Fruit fly (Drosophila melanogaster) whole organism, embryonic: ENCODE measurements around the gene CG33282.

ENCODE experiments used
- Atf3 ChIP-seq: fragments of 200-800 bp; sonication (Bioruptor generic); optimal IDR thresholded peaks from 3 replicates; lab custom pipeline; 2016; ENCODE audit warnings: missing biosample characterization, missing genetic modification characterization
- BEAF-32 ChIP-seq: fragments of 200-800 bp; sonication (Bioruptor generic); optimal IDR thresholded peaks from 3 replicates; lab custom pipeline; 2017; ENCODE audit warnings: missing biosample characterization, missing genetic modification characterization, mild to moderate bottlenecking, moderate library complexity, missing genetic modification reagents
- CG10959 ChIP-seq: fragments of 200-800 bp; sonication (Bioruptor generic); IDR thresholded peaks from 2 replicates; pipeline ENCODE4 v1.3.6; 2022; ENCODE audit warnings: missing biosample characterization, missing genetic modification characterization
- CG11456 ChIP-seq: fragments of 200-800 bp; sonication (Bioruptor generic); IDR thresholded peaks from 3 replicates; pipeline ENCODE4 v1.3.6; 2022; ENCODE audit warnings: missing biosample characterization, missing genetic modification characterization
- CG12391 ChIP-seq: fragments of 200-800 bp; sonication (Bioruptor generic); optimal IDR thresholded peaks from 3 replicates; lab custom pipeline; 2018; ENCODE audit warnings: missing biosample characterization, mild to moderate bottlenecking, missing genetic modification characterization, moderate library complexity
- CG12769 ChIP-seq: fragments of 200-800 bp; sonication (Bioruptor generic); optimal IDR thresholded peaks from 2 replicates; lab custom pipeline; 2019; ENCODE audit warnings: missing biosample characterization, mild to moderate bottlenecking, missing genetic modification characterization, moderate library complexity
- CG13624 ChIP-seq: fragments of 200-800 bp; sonication (Bioruptor generic); optimal IDR thresholded peaks from 2 replicates; lab custom pipeline; 2016; ENCODE audit warnings: missing biosample characterization, missing genetic modification characterization
- CG14667 ChIP-seq: fragments of 200-800 bp; sonication (Bioruptor generic); IDR thresholded peaks from 2 replicates; pipeline ENCODE4 v1.3.6; 2022; ENCODE audit warnings: missing biosample characterization, missing genetic modification characterization
- CG14860 ChIP-seq: fragments of 200-800 bp; sonication (Bioruptor generic); IDR thresholded peaks from 3 replicates; pipeline ENCODE4 v1.3.6; 2022; ENCODE audit warnings: missing biosample characterization, missing genetic modification characterization; ENCODE audit not compliant: partially characterized antibody
- CG1529 ChIP-seq: fragments of 200-800 bp; sonication (Bioruptor generic); optimal IDR thresholded peaks from 3 replicates; lab custom pipeline; 2018; ENCODE audit warnings: missing biosample characterization, missing genetic modification characterization
- CG16813 ChIP-seq: fragments of 200-800 bp; sonication (Bioruptor generic); IDR thresholded peaks from 3 replicates; pipeline ENCODE4 v1.3.6; 2022; ENCODE audit warnings: missing biosample characterization, missing genetic modification characterization; ENCODE audit not compliant: partially characterized antibody
- CG18476 ChIP-seq: fragments of 200-800 bp; sonication (Bioruptor generic); optimal IDR thresholded peaks from 2 replicates; lab custom pipeline; 2016; ENCODE audit warnings: missing biosample characterization, mild to moderate bottlenecking, missing genetic modification characterization
- CG2129 ChIP-seq: fragments of 200-800 bp; sonication (Bioruptor generic); IDR thresholded peaks from 2 replicates; pipeline ENCODE4 v1.3.6; 2022; ENCODE audit warnings: missing biosample characterization, missing genetic modification characterization; ENCODE audit not compliant: partially characterized antibody
- CG31441 ChIP-seq: fragments of 200-800 bp; sonication (Bioruptor generic); IDR thresholded peaks from 2 replicates; pipeline ENCODE4 v1.3.6; 2022; ENCODE audit warnings: missing biosample characterization, missing genetic modification characterization
- CG4328 ChIP-seq: fragments of 200-800 bp; sonication (Bioruptor generic); optimal IDR thresholded peaks from 3 replicates; lab custom pipeline; 2017; ENCODE audit warnings: missing biosample characterization, missing genetic modification reagents, missing genetic modification characterization
- CG5245 ChIP-seq: fragments of 200-800 bp; sonication (Bioruptor generic); optimal IDR thresholded peaks from 3 replicates; lab custom pipeline; 2016; ENCODE audit warnings: missing biosample characterization, missing genetic modification characterization
- CG5953 ChIP-seq: fragments of 200-800 bp; sonication (Bioruptor generic); IDR thresholded peaks from 2 replicates; pipeline ENCODE4 v1.3.6; 2022; ENCODE audit warnings: missing biosample characterization, missing genetic modification characterization
- CG7271 ChIP-seq: fragments of 200-800 bp; sonication (Bioruptor generic); optimal IDR thresholded peaks from 2 replicates; lab custom pipeline; 2018; ENCODE audit warnings: missing biosample characterization, mild to moderate bottlenecking, missing genetic modification characterization, moderate library complexity
- CG8765 ChIP-seq: fragments of 200-800 bp; sonication (Bioruptor generic); IDR thresholded peaks from 2 replicates; pipeline ENCODE4 v1.3.6; 2022; ENCODE audit warnings: missing biosample characterization, missing genetic modification characterization
- CHES-1-like ChIP-seq: fragments of 200-800 bp; sonication (Bioruptor generic); optimal IDR thresholded peaks from 2 replicates; lab custom pipeline; 2016; ENCODE audit warnings: missing biosample characterization, missing genetic modification characterization
- CoRest ChIP-seq: fragments of 200-800 bp; sonication (Bioruptor generic); optimal IDR thresholded peaks from 3 replicates; lab custom pipeline; 2018; ENCODE audit warnings: missing biosample characterization, mild to moderate bottlenecking, missing genetic modification characterization, moderate library complexity
- Dbx ChIP-seq: fragments of 200-800 bp; sonication (Bioruptor generic); IDR thresholded peaks from 3 replicates; pipeline ENCODE4 v1.3.6; 2022; ENCODE audit warnings: missing biosample characterization, missing genetic modification characterization
- Doc3 ChIP-seq: fragments of 200-800 bp; sonication (Bioruptor generic); IDR thresholded peaks from 3 replicates; pipeline ENCODE4 v1.3.6; 2022; ENCODE audit warnings: missing biosample characterization, missing genetic modification characterization; ENCODE audit not compliant: partially characterized antibody
- Hsf ChIP-seq: fragments of 200-800 bp; sonication (Bioruptor generic); optimal IDR thresholded peaks from 3 replicates; lab custom pipeline; 2016; ENCODE audit warnings: missing biosample characterization, missing genetic modification characterization
- Lhr ChIP-seq: fragments of 200-800 bp; sonication (Bioruptor generic); optimal IDR thresholded peaks from 3 replicates; lab custom pipeline; 2017; ENCODE audit warnings: mild to moderate bottlenecking, missing biosample characterization, missing genetic modification reagents, missing genetic modification characterization
- Rfx ChIP-seq: fragments of 200-800 bp; sonication (Bioruptor generic); IDR thresholded peaks from 2 replicates; pipeline ENCODE4 v1.3.6; 2022; ENCODE audit warnings: missing biosample characterization, missing genetic modification characterization
- TFAM ChIP-seq: fragments of 200-800 bp; sonication (Bioruptor generic); optimal IDR thresholded peaks from 2 replicates; lab custom pipeline; 2017; ENCODE audit warnings: missing biosample characterization, missing genetic modification characterization, inconsistent platforms
- bigmax ChIP-seq: fragments of 200-800 bp; sonication (Bioruptor generic); optimal IDR thresholded peaks from 2 replicates; lab custom pipeline; 2018; ENCODE audit warnings: missing biosample characterization, mild to moderate bottlenecking, missing genetic modification characterization
- cato ChIP-seq: fragments of 200-800 bp; sonication (Bioruptor generic); optimal IDR thresholded peaks from 2 replicates; lab custom pipeline; 2016; ENCODE audit warnings: missing biosample characterization, missing genetic modification characterization, borderline replicate concordance
- da ChIP-seq: fragments of 200-800 bp; sonication (Bioruptor generic); optimal IDR thresholded peaks from 2 replicates; lab custom pipeline; 2016; ENCODE audit warnings: missing biosample characterization, missing genetic modification characterization
- dimm ChIP-seq: fragments of 200-800 bp; sonication (Bioruptor generic); IDR thresholded peaks from 2 replicates; pipeline ENCODE4 v1.3.6; 2022; ENCODE audit warnings: missing biosample characterization, missing genetic modification characterization
- disco-r ChIP-seq: fragments of 200-800 bp; sonication (Bioruptor generic); optimal IDR thresholded peaks from 2 replicates; lab custom pipeline; 2016; ENCODE audit warnings: missing biosample characterization, missing genetic modification characterization
- dmrt99B ChIP-seq: fragments of 200-800 bp; sonication (Bioruptor generic); optimal IDR thresholded peaks from 2 replicates; lab custom pipeline; 2018; ENCODE audit warnings: missing biosample characterization, mild to moderate bottlenecking, missing genetic modification characterization, moderate library complexity
- fru ChIP-seq: fragments of >200 bp; optimal IDR thresholded peaks from 2 replicates; lab custom pipeline; 2017
- fu2 ChIP-seq: fragments of 200-800 bp; sonication (Bioruptor generic); optimal IDR thresholded peaks from 2 replicates; lab custom pipeline; 2016; ENCODE audit warnings: missing biosample characterization, missing genetic modification characterization
- hb ChIP-seq: fragments of 200-800 bp; sonication (Bioruptor generic); IDR thresholded peaks from 3 replicates; pipeline ENCODE4 v1.3.6; 2022; ENCODE audit warnings: missing biosample characterization, missing genetic modification characterization; ENCODE audit not compliant: partially characterized antibody
- inv ChIP-seq: fragments of 200-800 bp; sonication (Bioruptor generic); IDR thresholded peaks from 2 replicates; pipeline ENCODE4 v1.3.6; 2022; ENCODE audit warnings: missing biosample characterization, missing genetic modification characterization; ENCODE audit not compliant: partially characterized antibody
- klu ChIP-seq: fragments of 200-800 bp; sonication (Bioruptor generic); IDR thresholded peaks from 2 replicates; pipeline ENCODE4 v1.3.6; 2022; ENCODE audit warnings: missing biosample characterization, missing genetic modification characterization
- knrl ChIP-seq: fragments of 200-800 bp; sonication (Bioruptor generic); IDR thresholded peaks from 3 replicates; pipeline ENCODE4 v1.3.6; 2022; ENCODE audit warnings: missing biosample characterization, missing genetic modification characterization; ENCODE audit not compliant: partially characterized antibody
- lab ChIP-seq: fragments of 200-800 bp; sonication (Bioruptor generic); optimal IDR thresholded peaks from 3 replicates; lab custom pipeline; 2017; ENCODE audit warnings: missing biosample characterization, missing genetic modification characterization, mild to moderate bottlenecking, moderate library complexity, missing genetic modification reagents
- mirr ChIP-seq: fragments of 200-800 bp; sonication (Bioruptor generic); optimal IDR thresholded peaks from 3 replicates; lab custom pipeline; 2018; ENCODE audit warnings: missing biosample characterization, mild to moderate bottlenecking, missing genetic modification characterization
- mld ChIP-seq: fragments of 200-800 bp; sonication (Bioruptor generic); IDR thresholded peaks from 3 replicates; pipeline ENCODE4 v1.3.6; 2022; ENCODE audit warnings: missing biosample characterization, missing genetic modification characterization; ENCODE audit not compliant: partially characterized antibody
- peb ChIP-seq: fragments of 200-800 bp; sonication (Bioruptor generic); IDR thresholded peaks from 2 replicates; pipeline ENCODE4 v1.3.6; 2022; ENCODE audit warnings: missing biosample characterization, missing genetic modification characterization
- pnt ChIP-seq: fragments of 200-800 bp; sonication (Bioruptor generic); optimal IDR thresholded peaks from 3 replicates; lab custom pipeline; 2016; ENCODE audit warnings: missing biosample characterization, missing genetic modification characterization
- psq ChIP-seq: fragments of 200-800 bp; sonication (Bioruptor generic); optimal IDR thresholded peaks from 2 replicates; lab custom pipeline; 2017; ENCODE audit warnings: missing biosample characterization, missing genetic modification characterization
- pzg ChIP-seq: fragments of 200-800 bp; sonication (Bioruptor generic); optimal IDR thresholded peaks from 3 replicates; lab custom pipeline; 2018; ENCODE audit warnings: missing biosample characterization, mild to moderate bottlenecking, missing genetic modification characterization, moderate library complexity
- scrt ChIP-seq: fragments of 200-800 bp; sonication (Bioruptor generic); optimal IDR thresholded peaks from 2 replicates; lab custom pipeline; 2018; ENCODE audit warnings: missing biosample characterization, mild to moderate bottlenecking, missing genetic modification characterization, moderate library complexity
- sisA ChIP-seq: fragments of 200-800 bp; sonication (Bioruptor generic); IDR thresholded peaks from 2 replicates; pipeline ENCODE4 v1.3.6; 2022; ENCODE audit warnings: missing biosample characterization, missing genetic modification characterization
- ssp ChIP-seq: fragments of 200-800 bp; sonication (Bioruptor generic); IDR thresholded peaks from 2 replicates; pipeline ENCODE4 v1.3.6; 2022; ENCODE audit warnings: missing biosample characterization, missing genetic modification characterization
- stwl ChIP-seq: fragments of 200-800 bp; sonication (Bioruptor generic); optimal IDR thresholded peaks from 3 replicates; lab custom pipeline; 2018; ENCODE audit warnings: missing biosample characterization, mild to moderate bottlenecking, missing genetic modification characterization, moderate library complexity
- toy ChIP-seq: fragments of 200-800 bp; sonication (Bioruptor generic); IDR thresholded peaks from 2 replicates; pipeline ENCODE4 v1.3.6; 2022; ENCODE audit warnings: missing biosample characterization, missing genetic modification characterization

Gene CG33282

dm6 chr2L:3319731-3320295, 7.9 kb upstream of the CG33282 start, which contains the start of the genes Fign and CG8837 (continued):
- TF ChIP-seq CG1529 (GFP tag; lab: Kevin White, UChicago) (no peak), CG11456 (GFP tag; lab: Robert Waterston, UW) (no peak), CG13624 (GFP tag; lab: Kevin White, UChicago) (no peak), fu2 (GFP tag; lab: Kevin White, UChicago) (no peak), klu (GFP tag; lab: Robert Waterston, UW) (no peak), disco-r (no peak), pnt (GFP tag; lab: Kevin White, UChicago) (no peak), sisA (GFP tag; lab: Robert Waterston, UW) (no peak), CHES-1-like (no peak), CG14667 (no peak), CG7271 (no peak), lab (GFP tag; lab: Kevin White, UChicago) (no peak), Doc3 (peak; percentile 70; the same call in 2 of the 3 replicates), psq (GFP tag; lab: Kevin White, UChicago) (no peak), mirr (GFP tag; lab: Kevin White, UChicago) (no peak), toy (GFP tag; lab: Robert Waterston, UW) (no peak), CG10959 (GFP tag; lab: Robert Waterston, UW) (no peak), CG2129 (GFP tag; lab: Robert Waterston, UW) (no peak), CG14860 (GFP tag; lab: Robert Waterston, UW) (peak; percentile 91), dimm (GFP tag; lab: Robert Waterston, UW) (no peak), fru (lab: Kevin White, UChicago) (no peak), Atf3 (GFP tag; lab: Kevin White, UChicago) (no peak), Dbx (no peak), ssp (GFP tag; lab: Robert Waterston, UW) (peak; percentile 98), dmrt99B (tag; lab: Kevin White, UChicago) (no peak), CG31441 (GFP tag; lab: Robert Waterston, UW) (no peak), TFAM (no peak), bigmax (no peak), Hsf (GFP tag; lab: Kevin White, UChicago) (no peak), da (GFP tag; lab: Kevin White, UChicago) (no peak), mld (GFP tag; lab: Robert Waterston, UW) (peak; percentile 92), BEAF-32 (peak; percentile 50), peb (no peak), cato (no peak), pzg (GFP tag; lab: Kevin White, UChicago) (peak; percentile 73), CG12769 (tag; lab: Kevin White, UChicago) (no peak), CG5245 (GFP tag; lab: Kevin White, UChicago) (no peak), CoRest (tag; lab: Kevin White, UChicago) (peak; percentile 51), CG12391 (tag; lab: Kevin White, UChicago) (no peak), CG4328 (GFP tag; lab: Kevin White, UChicago) (no peak), stwl (peak; percentile 98), scrt (GFP tag; lab: Kevin White, UChicago) (no peak), knrl (GFP tag; lab: Robert Waterston, UW) (peak; percentile 61), CG8765 (GFP tag; lab: Robert Waterston, UW) (no peak), hb (GFP tag; lab: Robert Waterston, UW) (peak; percentile 95), Lhr (GFP tag; lab: Kevin White, UChicago) (peak; percentile 42), CG16813 (GFP tag; lab: Robert Waterston, UW) (peak; percentile 88), inv (peak; percentile 63; the same call in 1 of the 2 replicates), Rfx (GFP tag; lab: Robert Waterston, UW) (no peak), CG18476 (GFP tag; lab: Kevin White, UChicago) (no peak), CG5953 (no peak)
